Fruit fly (Drosophila melanogaster) whole organism, embryonic: Measurements from ENCODE around the gene POLDIP2.

Source experiments
- Adf1 ChIP-seq: fragments of 200-800 bp; sonication (Bioruptor generic); IDR thresholded peaks from 2 replicates; pipeline ENCODE4 v1.3.6; 2022; ENCODE audit warnings: missing biosample characterization, missing genetic modification characterization
- Bteb2 ChIP-seq: fragments of 200-800 bp; sonication (Bioruptor generic); optimal IDR thresholded peaks from 2 replicates; lab custom pipeline; 2016; ENCODE audit warnings: missing biosample characterization, missing genetic modification characterization
- CG10366 ChIP-seq: fragments of 200-800 bp; sonication (Bioruptor generic); IDR thresholded peaks from 2 replicates; pipeline ENCODE4 v1.3.6; 2022; ENCODE audit warnings: missing biosample characterization, missing genetic modification characterization
- CG11085 ChIP-seq: fragments of 200-800 bp; sonication (Bioruptor generic); IDR thresholded peaks from 2 replicates; pipeline ENCODE4 v1.3.6; 2022; ENCODE audit warnings: missing biosample characterization, missing genetic modification characterization
- CG11398 ChIP-seq: fragments of 200-800 bp; sonication (Bioruptor generic); optimal IDR thresholded peaks from 2 replicates; lab custom pipeline; 2016; ENCODE audit warnings: missing biosample characterization, missing genetic modification characterization
- CG11504 ChIP-seq: fragments of 200-800 bp; sonication (Bioruptor generic); optimal IDR thresholded peaks from 3 replicates; lab custom pipeline; 2019; ENCODE audit warnings: missing biosample characterization, mild to moderate bottlenecking, missing genetic modification characterization, moderate library complexity
- CG1233 ChIP-seq: fragments of 200-800 bp; sonication (Bioruptor generic); optimal IDR thresholded peaks from 4 replicates; lab custom pipeline; 2018; ENCODE audit warnings: missing biosample characterization, mild to moderate bottlenecking, missing genetic modification characterization
- CG12391 ChIP-seq: fragments of 200-800 bp; sonication (Bioruptor generic); optimal IDR thresholded peaks from 3 replicates; lab custom pipeline; 2018; ENCODE audit warnings: missing biosample characterization, mild to moderate bottlenecking, missing genetic modification characterization, moderate library complexity
- CG17612 ChIP-seq: fragments of 200-800 bp; sonication (Bioruptor generic); IDR thresholded peaks from 2 replicates; pipeline ENCODE4 v1.3.6; 2022; ENCODE audit warnings: missing biosample characterization, missing genetic modification characterization
- CG17802 ChIP-seq: fragments of 200-800 bp; sonication (Bioruptor generic); optimal IDR thresholded peaks from 2 replicates; lab custom pipeline; 2018; ENCODE audit warnings: missing biosample characterization, mild to moderate bottlenecking, missing genetic modification characterization, moderate library complexity
- CG17829 ChIP-seq: fragments of 200-800 bp; optimal IDR thresholded peaks from 2 replicates; lab custom pipeline; 2019; ENCODE audit warnings: missing biosample characterization, mild to moderate bottlenecking, missing genetic modification characterization, moderate library complexity
- CG2875 ChIP-seq: fragments of 200-800 bp; sonication (Bioruptor generic); optimal IDR thresholded peaks from 2 replicates; lab custom pipeline; 2017; ENCODE audit warnings: missing biosample characterization, mild to moderate bottlenecking, missing genetic modification characterization, missing genetic modification reagents
- CG32772 ChIP-seq: fragments of 200-800 bp; sonication (Bioruptor generic); IDR thresholded peaks from 2 replicates; pipeline ENCODE4 v1.3.6; 2022; ENCODE audit warnings: missing biosample characterization, missing genetic modification characterization
- CG33213 ChIP-seq: fragments of 200-800 bp; sonication (Bioruptor generic); optimal IDR thresholded peaks from 3 replicates; lab custom pipeline; 2016; ENCODE audit warnings: missing biosample characterization, missing genetic modification characterization
- CG34224 ChIP-seq: fragments of 200-800 bp; sonication (Bioruptor generic); IDR thresholded peaks from 3 replicates; pipeline ENCODE4 v1.3.6; 2022; ENCODE audit warnings: missing biosample characterization, missing genetic modification characterization; ENCODE audit not compliant: partially characterized antibody
- CG4820 ChIP-seq: fragments of 200-800 bp; sonication (Bioruptor generic); optimal IDR thresholded peaks from 3 replicates; lab custom pipeline; 2016; ENCODE audit warnings: missing biosample characterization, missing genetic modification characterization
- CG6854 ChIP-seq: fragments of 200-800 bp; sonication (Bioruptor generic); optimal IDR thresholded peaks from 3 replicates; lab custom pipeline; 2017; ENCODE audit warnings: missing biosample characterization, mild to moderate bottlenecking, missing genetic modification characterization
- CG7786 ChIP-seq: fragments of 200-800 bp; sonication (Bioruptor generic); optimal IDR thresholded peaks from 2 replicates; lab custom pipeline; 2016; ENCODE audit warnings: missing biosample characterization, missing genetic modification characterization
- CHES-1-like ChIP-seq: fragments of 200-800 bp; sonication (Bioruptor generic); optimal IDR thresholded peaks from 2 replicates; lab custom pipeline; 2016; ENCODE audit warnings: missing biosample characterization, missing genetic modification characterization
- Ets97D ChIP-seq: fragments of 200-800 bp; sonication (Bioruptor generic); optimal IDR thresholded peaks from 3 replicates; lab custom pipeline; 2016; ENCODE audit warnings: missing biosample characterization, missing genetic modification characterization
- GATAe ChIP-seq: fragments of 200-800 bp; sonication (Bioruptor generic); conservative IDR thresholded peaks from 2 replicates; pipeline ENCODE4 v1.3.6; 2022; ENCODE audit warnings: missing biosample characterization, missing genetic modification characterization
- Hr78 ChIP-seq, 2 experiments: fragments of 200-800 bp in 1 of 2; fragments of >200 bp in 1 of 2; sonication (Bioruptor generic) in 1 of 2; optimal IDR thresholded peaks; 2 replicates each; lab custom pipeline; 2017 to 2019; ENCODE audit warnings: missing biosample characterization in 2 of 2, missing genetic modification characterization in 2 of 2, mild to moderate bottlenecking in 1 of 2, moderate library complexity in 1 of 2
- Jarid2 ChIP-seq: fragments of 200-800 bp; sonication (Bioruptor generic); optimal IDR thresholded peaks from 3 replicates; lab custom pipeline; 2017; ENCODE audit warnings: mild to moderate bottlenecking, missing biosample characterization, missing genetic modification reagents, missing genetic modification characterization
- Mrtf ChIP-seq: fragments of 200-800 bp; sonication (Bioruptor generic); IDR thresholded peaks from 3 replicates; pipeline ENCODE4 v1.3.6; 2022; ENCODE audit warnings: missing biosample characterization, missing genetic modification characterization
- bab2 ChIP-seq: fragments of 200-800 bp; sonication (Bioruptor generic); optimal IDR thresholded peaks from 2 replicates; lab custom pipeline; 2016; ENCODE audit warnings: missing biosample characterization, missing genetic modification characterization
- bsh ChIP-seq, 2 experiments: fragments of 200-800 bp; sonication (Bioruptor generic); optimal IDR thresholded peaks; 2 replicates each; lab custom pipeline; 2017 to 2018; ENCODE audit warnings: mild to moderate bottlenecking in 2 of 2, missing biosample characterization in 2 of 2, missing genetic modification characterization in 2 of 2, moderate library complexity in 1 of 2
- cg ChIP-seq: fragments of 200-800 bp; sonication (Bioruptor generic); optimal IDR thresholded peaks from 3 replicates; lab custom pipeline; 2019; ENCODE audit warnings: missing biosample characterization, mild to moderate bottlenecking, missing genetic modification characterization, moderate library complexity
- chn ChIP-seq: fragments of 200-800 bp; sonication (Bioruptor generic); optimal IDR thresholded peaks from 2 replicates; lab custom pipeline; 2016; ENCODE audit warnings: missing biosample characterization, missing genetic modification characterization
- croc ChIP-seq: fragments of 200-800 bp; sonication (Bioruptor generic); conservative IDR thresholded peaks from 3 replicates; pipeline ENCODE4 v1.3.6; 2022; ENCODE audit warnings: missing biosample characterization, missing genetic modification characterization
- cwo ChIP-seq: fragments of 200-800 bp; sonication (Bioruptor generic); optimal IDR thresholded peaks from 3 replicates; lab custom pipeline; 2017; ENCODE audit warnings: missing biosample characterization, missing genetic modification characterization, mild to moderate bottlenecking, moderate library complexity, missing genetic modification reagents
- danr ChIP-seq: fragments of 200-800 bp; sonication (Bioruptor generic); IDR thresholded peaks from 2 replicates; pipeline ENCODE4 v1.3.6; 2022; ENCODE audit warnings: missing biosample characterization, missing genetic modification characterization
- exex ChIP-seq: fragments of 200-800 bp; sonication (Bioruptor generic); optimal IDR thresholded peaks from 4 replicates; lab custom pipeline; 2018; ENCODE audit warnings: missing biosample characterization, mild to moderate bottlenecking, missing genetic modification characterization, moderate library complexity
- fd3F ChIP-seq: fragments of 200-800 bp; sonication (Bioruptor generic); optimal IDR thresholded peaks from 2 replicates; lab custom pipeline; 2018; ENCODE audit warnings: missing biosample characterization, mild to moderate bottlenecking, missing genetic modification characterization, moderate library complexity
- gem ChIP-seq: fragments of 200-800 bp; sonication (Bioruptor generic); optimal IDR thresholded peaks from 2 replicates; lab custom pipeline; 2019; ENCODE audit warnings: missing biosample characterization, mild to moderate bottlenecking, missing genetic modification characterization, moderate library complexity
- gt ChIP-seq: fragments of 200-800 bp; sonication (Bioruptor generic); IDR thresholded peaks from 2 replicates; pipeline ENCODE4 v1.3.6; 2022; ENCODE audit warnings: missing biosample characterization, missing genetic modification characterization
- h ChIP-seq: fragments of >200 bp; optimal IDR thresholded peaks from 2 replicates; lab custom pipeline; 2017
- hb ChIP-seq: fragments of 200-800 bp; sonication (Bioruptor generic); IDR thresholded peaks from 3 replicates; pipeline ENCODE4 v1.3.6; 2022; ENCODE audit warnings: missing biosample characterization, missing genetic modification characterization; ENCODE audit not compliant: partially characterized antibody
- klu ChIP-seq: fragments of 200-800 bp; sonication (Bioruptor generic); IDR thresholded peaks from 2 replicates; pipeline ENCODE4 v1.3.6; 2022; ENCODE audit warnings: missing biosample characterization, missing genetic modification characterization
- lab ChIP-seq: fragments of 200-800 bp; sonication (Bioruptor generic); optimal IDR thresholded peaks from 3 replicates; lab custom pipeline; 2017; ENCODE audit warnings: missing biosample characterization, missing genetic modification characterization, mild to moderate bottlenecking, moderate library complexity, missing genetic modification reagents
- nom ChIP-seq: fragments of 200-800 bp; sonication (Bioruptor generic); optimal IDR thresholded peaks from 2 replicates; lab custom pipeline; 2017; ENCODE audit warnings: missing biosample characterization, missing genetic modification characterization, mild to moderate bottlenecking, moderate library complexity, missing genetic modification reagents
- otp ChIP-seq: fragments of 200-800 bp; sonication (Bioruptor generic); IDR thresholded peaks from 3 replicates; pipeline ENCODE4, ENCODE4 v1.3.6; 2022; ENCODE audit warnings: missing biosample characterization, missing genetic modification characterization
- pb ChIP-seq: fragments of 200-800 bp; sonication (Bioruptor generic); optimal IDR thresholded peaks from 3 replicates; lab custom pipeline; 2016; ENCODE audit warnings: missing biosample characterization, missing genetic modification characterization
- salm ChIP-seq: fragments of 200-800 bp; sonication (Bioruptor generic); optimal IDR thresholded peaks from 2 replicates; lab custom pipeline; 2018; ENCODE audit warnings: missing biosample characterization, mild to moderate bottlenecking, missing genetic modification characterization
- sens-2 ChIP-seq: fragments of 200-800 bp; sonication (Bioruptor generic); IDR thresholded peaks from 2 replicates; pipeline ENCODE4 v1.3.6; 2022; ENCODE audit warnings: missing biosample characterization, missing genetic modification characterization
- seq ChIP-seq: fragments of 200-800 bp; sonication (Bioruptor generic); IDR thresholded peaks from 2 replicates; pipeline ENCODE4 v1.3.6; 2022; ENCODE audit warnings: missing biosample characterization, missing genetic modification characterization
- ttk ChIP-seq: fragments of 200-800 bp; sonication (Bioruptor generic); IDR thresholded peaks from 2 replicates; pipeline ENCODE4 v2.1.2; 2022; ENCODE audit warnings: missing biosample characterization, missing genetic modification characterization
- unpg ChIP-seq: fragments of 200-800 bp; sonication (Bioruptor generic); optimal IDR thresholded peaks from 3 replicates; lab custom pipeline; 2018; ENCODE audit warnings: missing biosample characterization, mild to moderate bottlenecking, missing genetic modification characterization, moderate library complexity
- vnd ChIP-seq: fragments of 200-800 bp; sonication (Bioruptor generic); IDR thresholded peaks from 3 replicates; pipeline ENCODE4 v1.3.6; 2022; ENCODE audit warnings: missing biosample characterization, missing genetic modification characterization; ENCODE audit not compliant: partially characterized antibody
- zen ChIP-seq: fragments of 200-800 bp; sonication (Bioruptor generic); optimal IDR thresholded peaks from 3 replicates; lab custom pipeline; 2018; ENCODE audit warnings: missing biosample characterization, mild to moderate bottlenecking, missing genetic modification characterization, moderate library complexity
- zen2 ChIP-seq: fragments of 200-800 bp; sonication (Bioruptor generic); IDR thresholded peaks from 3 replicates; pipeline ENCODE4 v1.3.6; 2022; ENCODE audit warnings: missing biosample characterization, missing genetic modification characterization; ENCODE audit not compliant: partially characterized antibody

POLDIP2 gene

dm6 chr3R:5466875-5467274, 703 bp upstream of the POLDIP2 start, which contains the start of gene RpL35A:
Gene RpL35A, minus strand, starts transcription at chr3R:5467101.
- TF ChIP-seq sens-2 (GFP tag; lab: Robert Waterston, UW) = peak; percentile 74; the same call in 1 of the 2 replicates
- TF ChIP-seq pb = peak; percentile 70
- TF ChIP-seq hb (GFP tag; lab: Robert Waterston, UW) = no peak
- peak; percentile 53 to 60 for TF ChIP-seq bsh (GFP tag; optimal IDR thresholded peaks at IDR 0.05; lab: Kevin White, UChicago)
- no peak for TF ChIP-seq gt (GFP tag; lab: Robert Waterston, UW)
- no peak for TF ChIP-seq bab2 (GFP tag; lab: Kevin White, UChicago)
- peak; percentile 92 for TF ChIP-seq lab (GFP tag; lab: Kevin White, UChicago)
- TF ChIP-seq nom (GFP tag; lab: Kevin White, UChicago) = peak; percentile 85
- TF ChIP-seq cg (GFP tag; lab: Kevin White, UChicago) = no peak
- no peak for TF ChIP-seq CG17612 (GFP tag; lab: Robert Waterston, UW)
- TF ChIP-seq CG2875 (GFP tag; lab: Kevin White, UChicago) = peak; percentile 77
- no peak for TF ChIP-seq Mrtf
- peak; percentile 80 for TF ChIP-seq unpg (GFP tag; lab: Kevin White, UChicago)
- peak; percentile 72 for TF ChIP-seq CHES-1-like (GFP tag; lab: Kevin White, UChicago)
- no peak for TF ChIP-seq CG4820 (GFP tag; lab: Kevin White, UChicago)
- TF ChIP-seq exex (tag; lab: Kevin White, UChicago) = peak; percentile 26
- TF ChIP-seq Hr78 (GFP tag; optimal IDR thresholded peaks at IDR 0.05; lab: Kevin White, UChicago) = no peak
- peak; percentile 24 for TF ChIP-seq CG7786 (GFP tag; lab: Kevin White, UChicago)
- peak; percentile 62 for TF ChIP-seq CG11504 (tag; lab: Kevin White, UChicago)
- TF ChIP-seq CG34224 (GFP tag; lab: Robert Waterston, UW) = no peak
- TF ChIP-seq zen (tag; lab: Kevin White, UChicago) = peak; percentile 50
- peak; percentile 55 for TF ChIP-seq CG17802 (tag; lab: Kevin White, UChicago)
- TF ChIP-seq CG11398 (GFP tag; lab: Kevin White, UChicago) = peak; percentile 57
- peak; percentile 40; the same call in 1 of the 2 replicates for TF ChIP-seq ttk (GFP tag; lab: Robert Waterston, UW)
- no peak for TF ChIP-seq h (lab: Kevin White, UChicago)
- TF ChIP-seq gem = no peak
- TF ChIP-seq vnd (GFP tag; lab: Robert Waterston, UW) = no peak
- TF ChIP-seq zen2 (GFP tag; lab: Robert Waterston, UW) = no peak
- TF ChIP-seq CG11085 (GFP tag; lab: Robert Waterston, UW) = peak; percentile 21; the same call in 1 of the 2 replicates
- no peak for TF ChIP-seq Jarid2 (GFP tag; lab: Kevin White, UChicago)
- TF ChIP-seq Ets97D (GFP tag; lab: Kevin White, UChicago) = peak; percentile 99
- TF ChIP-seq CG17829 (tag; lab: Kevin White, UChicago) = peak; percentile 76
- peak; percentile 22 for TF ChIP-seq chn
- peak; percentile 34; the same call in 1 of the 2 replicates for TF ChIP-seq CG10366
- peak; percentile 52 for TF ChIP-seq cwo
- TF ChIP-seq salm (tag; lab: Kevin White, UChicago) = peak; percentile 64
- TF ChIP-seq danr (GFP tag; lab: Robert Waterston, UW) = no peak
- no peak; the same call in 1 of the 2 replicates for TF ChIP-seq CG32772
- peak; percentile 63; the same call in 1 of the 2 replicates for TF ChIP-seq seq (GFP tag; lab: Robert Waterston, UW)
- TF ChIP-seq GATAe (GFP tag; lab: Robert Waterston, UW) = no peak
- TF ChIP-seq fd3F (GFP tag; lab: Kevin White, UChicago) = peak; percentile 25
- TF ChIP-seq CG6854 (GFP tag; lab: Kevin White, UChicago) = peak; percentile 82
- TF ChIP-seq CG33213 = peak; percentile 89
- no peak for TF ChIP-seq croc (GFP tag; lab: Robert Waterston, UW)
- TF ChIP-seq CG1233 (GFP tag; lab: Kevin White, UChicago) = peak; percentile 87
- no peak for TF ChIP-seq klu (GFP tag; lab: Robert Waterston, UW)
- peak; percentile 74; the same call in 1 of the 3 replicates for TF ChIP-seq otp (GFP tag; lab: Robert Waterston, UW)
- no peak for TF ChIP-seq Adf1 (GFP tag; lab: Robert Waterston, UW)
- peak; percentile 70 for TF ChIP-seq CG12391 (tag; lab: Kevin White, UChicago)
- peak; percentile 63 for TF ChIP-seq Bteb2
